Fruit fly (Drosophila melanogaster) whole organism, embryonic: ENCODE measurements around the gene CG31463.

Experiments
- CG10654 ChIP-seq: fragments of 200-800 bp; sonication (Bioruptor generic); optimal IDR thresholded peaks from 2 replicates; lab custom pipeline; 2016; ENCODE audit warnings: missing biosample characterization, missing genetic modification characterization
- CG12942 ChIP-seq: fragments of 200-800 bp; sonication (Bioruptor generic); optimal IDR thresholded peaks from 3 replicates; lab custom pipeline; 2016; ENCODE audit warnings: missing biosample characterization, missing genetic modification characterization
- CG14710 ChIP-seq: fragments of 200-800 bp; sonication (Bioruptor generic); optimal IDR thresholded peaks from 3 replicates; lab custom pipeline; 2019; ENCODE audit warnings: missing biosample characterization, mild to moderate bottlenecking, missing genetic modification characterization, moderate library complexity
- CG15269 ChIP-seq: fragments of 200-800 bp; sonication (Bioruptor generic); optimal IDR thresholded peaks from 2 replicates; lab custom pipeline; 2018; ENCODE audit warnings: missing biosample characterization, mild to moderate bottlenecking, missing genetic modification characterization, moderate library complexity
- CG15479 ChIP-seq: fragments of 200-800 bp; sonication (Bioruptor generic); optimal IDR thresholded peaks from 3 replicates; lab custom pipeline; 2019; ENCODE audit warnings: missing biosample characterization, mild to moderate bottlenecking, missing genetic modification characterization, moderate library complexity
- CG1603 ChIP-seq: fragments of 200-800 bp; sonication (Bioruptor generic); optimal IDR thresholded peaks from 2 replicates; lab custom pipeline; 2019; ENCODE audit warnings: missing biosample characterization, mild to moderate bottlenecking, missing genetic modification characterization, moderate library complexity
- CG18011 ChIP-seq: fragments of 200-800 bp; sonication (Bioruptor generic); optimal IDR thresholded peaks from 2 replicates; lab custom pipeline; 2017; ENCODE audit warnings: missing biosample characterization, missing genetic modification characterization, mild to moderate bottlenecking, moderate library complexity, missing genotype
- CG2889 ChIP-seq: fragments of 200-800 bp; sonication (Bioruptor generic); IDR thresholded peaks from 3 replicates; pipeline ENCODE4 v1.3.6; 2022; ENCODE audit warnings: missing biosample characterization, missing genetic modification characterization
- CG33557 ChIP-seq: fragments of 200-800 bp; sonication (Bioruptor generic); optimal IDR thresholded peaks from 2 replicates; lab custom pipeline; 2019; ENCODE audit warnings: missing biosample characterization, mild to moderate bottlenecking, missing genetic modification characterization, moderate library complexity
- CG42726 ChIP-seq: fragments of 200-800 bp; sonication (Bioruptor generic); IDR thresholded peaks from 2 replicates; pipeline ENCODE4 v1.3.6; 2022; ENCODE audit warnings: missing biosample characterization, missing genetic modification characterization; ENCODE audit not compliant: partially characterized antibody
- CG9817 ChIP-seq: fragments of 200-800 bp; sonication (Bioruptor generic); optimal IDR thresholded peaks from 2 replicates; lab custom pipeline; 2018; ENCODE audit warnings: missing biosample characterization, mild to moderate bottlenecking, missing genetic modification characterization, moderate library complexity
- D ChIP-seq, 2 experiments: fragments of 200-800 bp in 1 of 2; fragments of >200 bp in 1 of 2; sonication (Bioruptor generic) in 1 of 2; optimal IDR thresholded peaks; 2 replicates in 1 of 2; 3 replicates in 1 of 2; lab custom pipeline; 2017; ENCODE audit warnings: mild to moderate bottlenecking in 1 of 2, missing biosample characterization in 1 of 2, missing genetic modification characterization in 1 of 2, missing genetic modification reagents in 1 of 2
- Deaf1 ChIP-seq: fragments of 200-800 bp; optimal IDR thresholded peaks from 3 replicates; lab custom pipeline; 2019; ENCODE audit warnings: missing biosample characterization, mild to moderate bottlenecking, missing genetic modification characterization, moderate library complexity
- Ets65A ChIP-seq: fragments of 200-800 bp; sonication (Bioruptor generic); peaks from one replicate; lab custom pipeline; 2016; ENCODE audit warnings: missing biosample characterization, missing genetic modification characterization
- HLHmδ ChIP-seq: fragments of 200-800 bp; sonication (Bioruptor generic); optimal IDR thresholded peaks from 2 replicates; lab custom pipeline; 2018; ENCODE audit warnings: missing biosample characterization, mild to moderate bottlenecking, missing genetic modification characterization, moderate library complexity
- Hsf ChIP-seq: fragments of 200-800 bp; sonication (Bioruptor generic); optimal IDR thresholded peaks from 3 replicates; lab custom pipeline; 2016; ENCODE audit warnings: missing biosample characterization, missing genetic modification characterization
- Jarid2 ChIP-seq: fragments of 200-800 bp; sonication (Bioruptor generic); optimal IDR thresholded peaks from 3 replicates; lab custom pipeline; 2017; ENCODE audit warnings: mild to moderate bottlenecking, missing biosample characterization, missing genetic modification reagents, missing genetic modification characterization
- Neu2 ChIP-seq: fragments of 200-800 bp; sonication (Bioruptor generic); optimal IDR thresholded peaks from 3 replicates; lab custom pipeline; 2016; ENCODE audit warnings: missing biosample characterization, missing genetic modification characterization, borderline replicate concordance
- Nf-YB ChIP-seq: fragments of 200-800 bp; sonication (Bioruptor generic); optimal IDR thresholded peaks from 3 replicates; lab custom pipeline; 2019; ENCODE audit warnings: missing biosample characterization, mild to moderate bottlenecking, missing genetic modification characterization, moderate library complexity
- Nf-YC ChIP-seq: fragments of 200-800 bp; optimal IDR thresholded peaks from 3 replicates; lab custom pipeline; 2019; ENCODE audit warnings: missing biosample characterization, mild to moderate bottlenecking, missing genetic modification characterization, moderate library complexity
- Taf1 ChIP-seq: fragments of 200-800 bp; sonication (Bioruptor generic); IDR thresholded peaks from 2 replicates; pipeline ENCODE4 v1.3.6; 2022; ENCODE audit warnings: missing biosample characterization, missing genetic modification characterization
- al ChIP-seq: fragments of 200-800 bp; sonication (Bioruptor generic); IDR thresholded peaks from 2 replicates; pipeline ENCODE4 v1.3.6; 2022; ENCODE audit warnings: missing biosample characterization, missing genetic modification characterization
- amos ChIP-seq: fragments of 200-800 bp; sonication (Bioruptor generic); IDR thresholded peaks from 2 replicates; pipeline ENCODE4 v1.3.6; 2022; ENCODE audit warnings: missing biosample characterization, missing genetic modification characterization; ENCODE audit not compliant: partially characterized antibody
- ase ChIP-seq: fragments of 200-800 bp; sonication (Bioruptor generic); IDR thresholded peaks from 3 replicates; pipeline ENCODE4 v1.3.6; 2022; ENCODE audit warnings: missing biosample characterization, missing genetic modification characterization
- cad ChIP-seq: fragments of >200 bp; optimal IDR thresholded peaks from 2 replicates; lab custom pipeline; 2017; ENCODE audit warnings: missing biosample characterization, missing genetic modification characterization
- crol ChIP-seq: fragments of 200-800 bp; sonication (Bioruptor generic); IDR thresholded peaks from 2 replicates; pipeline ENCODE4 v1.3.6; 2022; ENCODE audit warnings: missing biosample characterization, missing genetic modification characterization
- dmrt11E ChIP-seq: fragments of 200-800 bp; sonication (Bioruptor generic); optimal IDR thresholded peaks from 3 replicates; lab custom pipeline; 2018; ENCODE audit warnings: missing biosample characterization, mild to moderate bottlenecking, missing genetic modification characterization, moderate library complexity
- grn ChIP-seq: fragments of 200-800 bp; sonication (Bioruptor generic); optimal IDR thresholded peaks from 3 replicates; lab custom pipeline; 2017; ENCODE audit warnings: missing biosample characterization, missing genetic modification characterization
- nau ChIP-seq: fragments of 200-800 bp; sonication (Bioruptor generic); optimal IDR thresholded peaks from 3 replicates; lab custom pipeline; 2017; ENCODE audit warnings: missing biosample characterization, mild to moderate bottlenecking, missing genetic modification characterization, missing genetic modification reagents
- prd ChIP-seq, 3 experiments: fragments of >200 bp in 2 of 3; fragments of 200-800 bp in 1 of 3; sonication (Bioruptor generic) in 1 of 3; optimal IDR thresholded peaks in 2 of 3; IDR thresholded peaks in 1 of 3; 2 replicates in 2 of 3; 3 replicates in 1 of 3; pipeline versions ENCODE4 v1.3.6 to Lab custom; 2017 to 2022; ENCODE audit warnings: missing biosample characterization in 1 of 3, missing genetic modification characterization in 1 of 3
- sens ChIP-seq: fragments of 200-800 bp; sonication (Bioruptor generic); peaks from one replicate; lab custom pipeline; 2016; ENCODE audit warnings: missing biosample characterization, missing genetic modification characterization
- shn ChIP-seq: fragments of 200-800 bp; sonication (Bioruptor generic); optimal IDR thresholded peaks from 3 replicates; lab custom pipeline; 2016; ENCODE audit warnings: missing biosample characterization, missing genetic modification characterization
- sug ChIP-seq: fragments of 200-800 bp; optimal IDR thresholded peaks from 2 replicates; lab custom pipeline; 2019; ENCODE audit warnings: missing biosample characterization, mild to moderate bottlenecking, missing genetic modification characterization, moderate library complexity
- tin ChIP-seq: fragments of 200-800 bp; sonication (Bioruptor generic); optimal IDR thresholded peaks from 3 replicates; lab custom pipeline; 2016; ENCODE audit warnings: missing biosample characterization, missing genetic modification characterization
- tll ChIP-seq, 2 experiments: fragments of 200-800 bp in 1 of 2; fragments of >200 bp in 1 of 2; sonication (Bioruptor generic) in 1 of 2; optimal IDR thresholded peaks; 2 replicates each; lab custom pipeline; 2017 to 2019; ENCODE audit warnings: missing biosample characterization in 2 of 2, missing genetic modification characterization in 2 of 2, mild to moderate bottlenecking in 1 of 2, moderate library complexity in 1 of 2
- twi ChIP-seq: fragments of 200-800 bp; optimal IDR thresholded peaks from 2 replicates; lab custom pipeline; 2019; ENCODE audit warnings: missing biosample characterization, mild to moderate bottlenecking, missing genetic modification characterization, moderate library complexity
- tx ChIP-seq: fragments of 200-800 bp; sonication (Bioruptor generic); optimal IDR thresholded peaks from 2 replicates; lab custom pipeline; 2016; ENCODE audit warnings: missing biosample characterization, missing genetic modification characterization
- zen ChIP-seq: fragments of 200-800 bp; sonication (Bioruptor generic); optimal IDR thresholded peaks from 3 replicates; lab custom pipeline; 2018; ENCODE audit warnings: missing biosample characterization, mild to moderate bottlenecking, missing genetic modification characterization, moderate library complexity

The CG31463 gene

DNA sequence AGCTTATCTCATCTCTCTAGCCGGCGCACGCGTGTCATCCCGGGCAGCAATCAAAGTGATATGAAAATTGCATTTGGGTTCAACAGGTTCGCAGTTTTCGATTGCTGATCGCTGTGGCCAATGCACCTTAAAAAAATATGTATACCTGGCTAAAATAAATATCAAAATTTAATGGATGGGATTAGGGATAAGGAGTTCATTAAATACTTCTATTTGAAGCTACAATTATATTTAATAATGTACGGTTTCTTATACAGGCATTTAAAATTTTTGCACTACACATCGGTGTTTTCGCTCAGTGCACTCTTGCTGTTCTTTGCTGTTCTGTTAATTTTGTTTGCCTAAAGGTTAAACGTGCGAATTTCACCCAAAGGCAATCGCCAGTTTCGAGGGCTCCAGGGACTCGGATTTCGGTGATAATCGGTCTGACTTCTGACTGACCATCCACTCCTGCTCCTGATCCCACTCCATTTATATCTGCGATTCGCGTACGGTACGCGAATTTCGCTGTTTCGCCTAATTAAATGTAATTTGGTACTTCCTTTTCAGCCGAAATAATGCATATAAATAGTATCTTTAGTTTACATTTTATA lies 19.5 kb upstream of the CG31463 start:
- TF ChIP-seq Ets65A (GFP tag; lab: Kevin White, UChicago) (peak; percentile 27), CG9817 (tag; lab: Kevin White, UChicago) (no peak)
- TF ChIP-seq, all 482 proteins: peak for 1

DNA sequence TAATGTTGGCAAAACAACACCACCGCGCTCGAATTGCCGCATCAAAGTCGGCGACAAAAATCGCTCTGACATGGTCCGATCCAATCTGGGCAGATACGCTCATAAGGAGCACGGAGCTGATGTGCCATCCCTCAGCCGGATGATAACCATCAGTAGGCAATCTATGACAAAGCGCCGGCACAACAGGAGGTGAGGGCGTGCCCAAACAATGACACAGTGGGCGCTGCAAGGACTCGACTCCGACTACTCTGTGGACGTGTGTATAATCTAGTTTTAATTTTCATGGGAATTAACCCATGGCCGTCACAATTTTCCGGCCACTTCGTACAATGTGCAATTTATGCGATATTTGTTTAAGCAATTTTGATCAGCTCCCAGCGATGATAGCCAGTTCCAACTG lies 17.1 kb upstream of the CG31463 start:
- TF ChIP-seq CG15479, result peak; percentile 32
- no peak for TF ChIP-seq CG2889 (GFP tag; lab: Robert Waterston, UW)
- TF ChIP-seq dmrt11E, result no peak
- TF ChIP-seq prd (optimal IDR thresholded peaks at IDR 0.05; lab: Kevin White, UChicago), result no peak
- TF ChIP-seq prd (GFP tag; IDR thresholded peaks at IDR 0.05; lab: Robert Waterston, UW), result peak; percentile 72; the same call in 2 of the 3 replicates
- TF ChIP-seq CG10654 (GFP tag; lab: Kevin White, UChicago), result no peak
- no peak for TF ChIP-seq tx
- TF ChIP-seq ase (GFP tag; lab: Robert Waterston, UW), result no peak
- TF ChIP-seq CG33557 (GFP tag; lab: Kevin White, UChicago), result no peak
- TF ChIP-seq D (optimal IDR thresholded peaks at IDR 0.05; lab: Kevin White, UChicago), result peak; percentile 76
- no peak for TF ChIP-seq D (GFP tag; optimal IDR thresholded peaks at IDR 0.05; lab: Kevin White, UChicago)
- TF ChIP-seq nau (GFP tag; lab: Kevin White, UChicago), result no peak
- no peak for TF ChIP-seq Taf1
- no peak for TF ChIP-seq grn (GFP tag; lab: Kevin White, UChicago)
- peak in 1 of 2 experiments; percentile 10 for TF ChIP-seq tll (GFP tag; optimal IDR thresholded peaks at IDR 0.05; lab: Kevin White, UChicago)
- TF ChIP-seq CG18011 (GFP tag; lab: Kevin White, UChicago), result no peak
- no peak for TF ChIP-seq shn
- no peak for TF ChIP-seq tin (GFP tag; lab: Kevin White, UChicago)
- TF ChIP-seq CG15269 (tag; lab: Kevin White, UChicago), result no peak
- TF ChIP-seq zen (tag; lab: Kevin White, UChicago), result peak; percentile 89
- no peak for TF ChIP-seq Hsf (GFP tag; lab: Kevin White, UChicago)
- TF ChIP-seq amos (GFP tag; lab: Robert Waterston, UW), result no peak
- TF ChIP-seq al, result no peak
- no peak for TF ChIP-seq cad (GFP tag; lab: Kevin White, UChicago)
- no peak for TF ChIP-seq CG12942 (GFP tag; lab: Kevin White, UChicago)
- TF ChIP-seq twi (tag; lab: Kevin White, UChicago), result peak; percentile 77
- TF ChIP-seq CG14710 (tag; lab: Kevin White, UChicago), result no peak
- no peak for TF ChIP-seq Nf-YC (tag; lab: Kevin White, UChicago)
- TF ChIP-seq, all 482 proteins: peak for 6

DNA sequence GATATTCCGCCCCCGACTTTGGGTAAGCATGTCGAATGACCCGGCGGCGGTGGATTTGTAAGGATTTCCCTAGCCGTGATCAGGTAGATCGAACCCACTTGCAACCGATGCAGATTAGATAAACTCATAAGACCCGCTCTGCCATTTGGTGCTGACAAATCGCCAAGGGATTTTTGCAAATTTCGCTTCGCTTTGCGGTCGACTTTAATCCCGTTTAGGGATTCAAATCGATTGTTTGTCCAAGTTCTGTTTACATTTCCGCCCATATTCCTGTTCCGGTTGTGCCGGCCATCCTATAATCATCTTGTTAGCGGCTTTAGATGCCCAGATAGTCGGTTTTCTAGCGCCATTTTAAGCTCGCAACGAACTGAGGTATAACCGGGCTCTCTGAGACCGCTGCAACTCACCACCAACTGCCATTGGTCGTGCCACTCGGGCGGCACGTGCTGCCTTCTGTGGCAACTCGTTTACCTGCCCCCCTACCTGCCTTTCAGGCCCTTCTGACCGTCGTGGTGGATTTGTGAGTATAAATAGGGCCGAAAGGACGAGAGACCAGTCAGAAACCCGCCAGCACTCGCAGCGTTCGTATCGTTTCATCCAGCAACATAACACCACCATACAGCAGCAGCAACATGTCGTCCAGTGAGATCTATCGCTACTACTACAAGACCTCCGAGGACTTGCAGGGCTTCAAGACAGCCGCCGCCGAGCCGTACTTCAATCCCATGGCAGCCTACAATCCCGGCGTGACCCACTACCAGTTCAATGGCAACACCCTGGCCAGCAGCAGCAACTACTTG lies 14.4 kb upstream of the CG31463 start, which contains the start of gene ato:
ato (plus strand) TSS at position 559 of the 800 bp plus-strand sequence.
- TF ChIP-seq Deaf1 (tag; lab: Kevin White, UChicago) (peak; percentile 90), CG15479 (peak; percentile 94), Ets65A (GFP tag; lab: Kevin White, UChicago) (peak; percentile 15), sens (peak; percentile 53), CG1603 (tag; lab: Kevin White, UChicago) (no peak), crol (GFP tag; lab: Robert Waterston, UW) (peak; percentile 80), HLHmδ (GFP tag; lab: Kevin White, UChicago) (peak; percentile 95), sug (no peak), Neu2 (GFP tag; lab: Kevin White, UChicago) (peak; percentile 41), CG42726 (no peak), tll (GFP tag; optimal IDR thresholded peaks at IDR 0.05; lab: Kevin White, UChicago) (peak in 1 of 2 experiments; percentile 56), Nf-YC (tag; lab: Kevin White, UChicago) (peak; percentile 94), Nf-YB (GFP tag; lab: Kevin White, UChicago) (peak; percentile 94), Jarid2 (GFP tag; lab: Kevin White, UChicago) (peak; percentile 57), shn (no peak)
- TF ChIP-seq, all 482 proteins: peak for 11
